Fruit fly (Drosophila melanogaster) Kc167 (cell line): Measurements from ENCODE around the gene Hr39.

Experiments used
- Myc ChIP-seq: fragments of >200 bp; optimal IDR thresholded peaks from 2 replicates; lab custom pipeline; 2017; ENCODE audit warnings: missing external identifiers
- Sin3A ChIP-seq: fragments of >200 bp; optimal IDR thresholded peaks from 2 replicates; lab custom pipeline; 2018; ENCODE audit warnings: missing external identifiers
- h ChIP-seq: fragments of >200 bp; optimal IDR thresholded peaks from 3 replicates; lab custom pipeline; 2018; ENCODE audit warnings: missing external identifiers
- insv ChIP-seq: fragments of >200 bp; optimal IDR thresholded peaks from 3 replicates; lab custom pipeline; 2018; ENCODE audit warnings: missing external identifiers
- psq ChIP-seq: fragments of >200 bp; optimal IDR thresholded peaks from 2 replicates; lab custom pipeline; 2017; ENCODE audit warnings: missing external identifiers
- ttk ChIP-seq: sonication (Bioruptor generic); optimal IDR thresholded peaks from 2 replicates; lab custom pipeline; 2017; ENCODE audit warnings: missing external identifiers

Gene Hr39

dm6 chr2L:21218912-21219246 is 18.2 kb upstream of the Hr39 start:
- TF ChIP-seq insv (lab: Kevin White, UChicago) (no peak), psq (lab: Kevin White, UChicago) (no peak), h (lab: Kevin White, UChicago) (no peak), ttk (no peak)

- TF ChIP-seq Sin3A (lab: Kevin White, UChicago) (no peak), insv (lab: Kevin White, UChicago) (no peak), ttk (no peak), Myc (lab: Kevin White, UChicago) (no peak), h (lab: Kevin White, UChicago) (no peak), psq (lab: Kevin White, UChicago) (no peak)
Measured at dm6 chr2L:21219640-21220085, 17.4 kb upstream of the Hr39 start.

dm6 chr2L:21220396-21220795 is 16.7 kb upstream of the Hr39 start, which contains the start of gene Atg18b:
Atg18b (minus strand) TSS chr2L:21220572.
- no peak for TF ChIP-seq ttk
- TF ChIP-seq Sin3A (lab: Kevin White, UChicago): no peak
- TF ChIP-seq insv (lab: Kevin White, UChicago): no peak
- no peak for TF ChIP-seq h (lab: Kevin White, UChicago)
- TF ChIP-seq psq (lab: Kevin White, UChicago): no peak

DNA sequence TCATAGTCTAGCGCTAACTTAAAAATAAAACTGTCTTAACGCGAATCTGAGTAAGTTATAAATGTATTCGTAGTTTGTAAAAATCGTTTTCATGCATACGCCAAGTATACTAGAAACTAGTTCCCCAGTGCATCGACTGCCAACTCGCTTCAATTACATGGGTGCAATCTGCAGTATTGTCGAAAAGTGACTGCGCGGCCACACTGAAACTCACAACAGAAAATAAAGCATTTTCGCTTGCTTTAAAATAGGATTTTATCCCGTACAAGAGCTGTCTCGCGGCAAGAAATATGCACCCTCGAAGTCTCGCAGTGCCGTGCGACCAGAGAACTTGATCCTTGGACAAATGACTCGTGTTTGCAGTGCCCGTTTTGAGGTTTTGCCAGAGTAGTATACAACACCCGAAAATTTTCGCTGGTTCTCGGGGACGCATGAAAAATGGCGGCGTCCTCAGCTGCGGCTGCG is 15.9 kb upstream of the Hr39 start, which contains the start of gene CG8677:
Gene CG8677 (plus strand): TSS at position 199 of the 465 bp plus-strand sequence.
- TF ChIP-seq h (lab: Kevin White, UChicago) (no peak), insv (lab: Kevin White, UChicago) (no peak), ttk (no peak), Sin3A (lab: Kevin White, UChicago) (no peak), psq (lab: Kevin White, UChicago) (no peak), Myc (lab: Kevin White, UChicago) (no peak)

- TF ChIP-seq psq (lab: Kevin White, UChicago) (no peak), h (lab: Kevin White, UChicago) (no peak), Myc (lab: Kevin White, UChicago) (no peak), ttk (no peak), Sin3A (lab: Kevin White, UChicago) (no peak), insv (lab: Kevin White, UChicago) (no peak)
Measured at dm6 chr2L:21221778-21222177, 15.3 kb upstream of the Hr39 start.

- no peak for TF ChIP-seq ttk
- TF ChIP-seq insv (lab: Kevin White, UChicago): no peak
- no peak for TF ChIP-seq Sin3A (lab: Kevin White, UChicago)
- TF ChIP-seq Myc (lab: Kevin White, UChicago): no peak
- TF ChIP-seq h (lab: Kevin White, UChicago): no peak
- no peak for TF ChIP-seq psq (lab: Kevin White, UChicago)
Measured at dm6 chr2L:21233430-21233829, 3.6 kb upstream of the Hr39 start.

dm6 chr2L:21234388-21234984 is 2.6 kb upstream of the Hr39 start:
- TF ChIP-seq insv (lab: Kevin White, UChicago) (no peak), h (lab: Kevin White, UChicago) (no peak)

dm6 chr2L:21235463-21235862 is 1.6 kb upstream of the Hr39 start:
- no peak for TF ChIP-seq Sin3A (lab: Kevin White, UChicago)
- no peak for TF ChIP-seq psq (lab: Kevin White, UChicago)
- no peak for TF ChIP-seq h (lab: Kevin White, UChicago)
- TF ChIP-seq insv (lab: Kevin White, UChicago): no peak
- TF ChIP-seq Myc (lab: Kevin White, UChicago): no peak
- TF ChIP-seq ttk: no peak

- TF ChIP-seq ttk: no peak
Measured at dm6 chr2L:21236633-21237032, 417 bp upstream of the Hr39 start, which contains the start of gene CG31626. CG31626 (minus strand) TSS chr2L:21236733.

- no peak for TF ChIP-seq Myc (lab: Kevin White, UChicago)
- no peak for TF ChIP-seq Sin3A (lab: Kevin White, UChicago)
- TF ChIP-seq insv (lab: Kevin White, UChicago): no peak
- TF ChIP-seq h (lab: Kevin White, UChicago): no peak
- TF ChIP-seq psq (lab: Kevin White, UChicago): no peak
- no peak for TF ChIP-seq ttk
Measured at dm6 chr2L:21237748-21238459, 854 bp downstream of the Hr39 start.

DNA sequence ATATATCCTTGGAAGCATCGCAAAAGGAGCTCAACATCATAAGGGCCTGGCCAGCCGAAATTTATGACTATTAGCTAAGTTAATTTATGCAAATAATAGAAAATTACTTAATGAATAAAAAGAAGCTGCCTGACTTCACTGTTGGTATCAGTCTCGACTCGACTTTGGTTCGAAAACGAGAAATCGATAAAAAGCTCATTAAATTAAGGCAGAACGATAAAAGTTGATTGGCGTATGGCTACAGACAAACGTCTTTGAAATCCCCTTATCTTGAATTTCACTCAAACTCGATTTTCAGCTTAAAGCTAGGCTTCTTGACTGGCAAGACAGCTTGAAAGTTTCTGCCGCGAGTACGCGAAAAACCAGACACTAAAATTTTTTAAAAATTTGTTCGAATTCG is 5.3 kb downstream of the Hr39 start:
- no peak for TF ChIP-seq Sin3A (lab: Kevin White, UChicago)
- no peak for TF ChIP-seq h (lab: Kevin White, UChicago)
- no peak for TF ChIP-seq psq (lab: Kevin White, UChicago)
- TF ChIP-seq ttk: no peak
- no peak for TF ChIP-seq insv (lab: Kevin White, UChicago)
- TF ChIP-seq Myc (lab: Kevin White, UChicago): no peak

- TF ChIP-seq psq (lab: Kevin White, UChicago) (no peak), h (lab: Kevin White, UChicago) (no peak), Myc (lab: Kevin White, UChicago) (no peak), ttk (no peak), Sin3A (lab: Kevin White, UChicago) (no peak), insv (lab: Kevin White, UChicago) (no peak)
Measured at dm6 chr2L:21243964-21244466, 7.0 kb downstream of the Hr39 start.
